Fruit fly (Drosophila melanogaster): Measurements from ENCODE around the gene CG31751.

Gene CG31751

dm6 chr2L:18688646-18689296 is 11.8 kb downstream of the CG31751 start, which contains the start of gene msl-1 (continued):
- TF ChIP-seq ato (GFP tag; IDR thresholded peaks at IDR 0.05; ENCODE audit: partially characterized antibody) (peak; percentile 94), PHDP (tag; optimal IDR thresholded peaks at IDR 0.05) (no peak), CG5180 (GFP tag; optimal IDR thresholded peaks at IDR 0.05) (no peak), Ets65A (GFP tag) (peak; percentile 95), CG10366 (GFP tag; IDR thresholded peaks at IDR 0.05) (peak; percentile 10; the same call in 1 of the 2 replicates), CG2889 (GFP tag; IDR thresholded peaks at IDR 0.05) (no peak), CG12942 (GFP tag; optimal IDR thresholded peaks at IDR 0.05) (no peak), Dip3 (GFP tag; optimal IDR thresholded peaks at IDR 0.05) (peak; percentile 5), kah (GFP tag; optimal IDR thresholded peaks at IDR 0.05) (no peak)

DNA sequence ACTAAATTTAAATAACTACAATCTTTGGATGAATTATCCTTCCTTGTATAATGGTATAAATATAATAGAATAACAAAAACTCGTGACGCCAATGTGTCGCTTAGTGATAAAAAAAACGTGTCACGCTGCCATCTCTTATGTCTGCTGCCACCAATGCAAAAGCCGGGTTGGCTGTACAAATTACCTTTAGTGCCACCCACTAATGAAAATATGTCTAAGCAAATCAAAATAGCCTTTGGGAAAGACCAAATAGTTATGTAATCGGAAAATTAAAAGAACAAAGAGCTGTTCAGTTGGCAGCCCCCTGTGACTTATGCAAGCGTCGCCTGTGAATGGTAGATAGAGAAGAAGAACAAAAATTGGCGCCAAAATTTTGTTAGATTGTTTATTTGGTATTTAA is 12.4 kb downstream of the CG31751 start, which contains the start of gene CG10336:
Gene CG10336 (plus strand): TSS at position 153 of the 400 bp plus-strand sequence.
- TF ChIP-seq CG1603 (tag; optimal IDR thresholded peaks at IDR 0.05) (peak; percentile 17), Bgb (GFP tag; IDR thresholded peaks at IDR 0.05; ENCODE audit: partially characterized antibody) (peak; percentile 19; the same call in 1 of the 2 replicates), chinmo (GFP tag; IDR thresholded peaks at IDR 0.05; ENCODE audit: partially characterized antibody) (no peak), CG2116 (GFP tag; optimal IDR thresholded peaks at IDR 0.05) (peak; percentile 60), CG9932 (GFP tag; IDR thresholded peaks at IDR 0.05) (peak; percentile 36; the same call in 1 of the 2 replicates), HmgZ (tag; optimal IDR thresholded peaks at IDR 0.05) (peak; percentile 6), CG12942 (GFP tag; optimal IDR thresholded peaks at IDR 0.05) (no peak), CG30403 (GFP tag; optimal IDR thresholded peaks at IDR 0.05) (no peak), row (GFP tag; IDR thresholded peaks at IDR 0.05) (peak; percentile 74), MBD-R2 (GFP tag; IDR thresholded peaks at IDR 0.05) (peak; percentile 74), tx (GFP tag; optimal IDR thresholded peaks at IDR 0.05) (no peak), CG12769 (tag; optimal IDR thresholded peaks at IDR 0.05) (no peak), Rfx (GFP tag; IDR thresholded peaks at IDR 0.05) (peak; percentile 18; the same call in 1 of the 2 replicates), CG17385 (GFP tag; optimal IDR thresholded peaks at IDR 0.05) (peak; percentile 99), CG2129 (GFP tag; IDR thresholded peaks at IDR 0.05; ENCODE audit: partially characterized antibody) (peak; percentile 42), sna (GFP tag; IDR thresholded peaks at IDR 0.05; ENCODE audit: partially characterized antibody) (peak; percentile 38), CG6791 (GFP tag; IDR thresholded peaks at IDR 0.05; ENCODE audit: partially characterized antibody) (peak; percentile 56; the same call in 2 of the 3 replicates), CG33557 (GFP tag; optimal IDR thresholded peaks at IDR 0.05) (no peak), Gug (GFP tag; IDR thresholded peaks at IDR 0.05) (no peak), CG2120 (GFP tag; optimal IDR thresholded peaks at IDR 0.05) (peak; percentile 18), Dp (GFP tag; optimal IDR thresholded peaks at IDR 0.05) (peak; percentile 89), caup (GFP tag; optimal IDR thresholded peaks at IDR 0.05; ENCODE audit: severe bottlenecking) (no peak), CG14710 (tag; optimal IDR thresholded peaks at IDR 0.05) (peak; percentile 21), Sin3A (optimal IDR thresholded peaks at IDR 0.05) (peak; percentile 49), Meics (GFP tag; optimal IDR thresholded peaks at IDR 0.05) (no peak), Pdp1 (GFP tag; optimal IDR thresholded peaks at IDR 0.05) (peak in 1 of 2 experiments; percentile 100), amos (GFP tag; IDR thresholded peaks at IDR 0.05; ENCODE audit: partially characterized antibody) (peak; percentile 62; the same call in 1 of the 2 replicates), trem (tag; optimal IDR thresholded peaks at IDR 0.05) (peak; percentile 98), CG12219 (GFP tag; optimal IDR thresholded peaks at IDR 0.05) (no peak), tgo (GFP tag; IDR thresholded peaks at IDR 0.05) (no peak), YL-1 (GFP tag; optimal IDR thresholded peaks at IDR 0.05) (peak; percentile 60), slou (GFP tag; optimal IDR thresholded peaks at IDR 0.05) (no peak), pzg (GFP tag; optimal IDR thresholded peaks at IDR 0.05) (peak; percentile 67), yki (optimal IDR thresholded peaks at IDR 0.05) (peak; percentile 49), sqz (GFP tag; optimal IDR thresholded peaks at IDR 0.05) (peak; percentile 33), Xrp1 (GFP tag; IDR thresholded peaks at IDR 0.05) (no peak), Doc3 (GFP tag; IDR thresholded peaks at IDR 0.05; ENCODE audit: partially characterized antibody) (peak; percentile 54), Trl (optimal IDR thresholded peaks at IDR 0.05) (no peak), Trl (GFP tag; optimal IDR thresholded peaks at IDR 0.05) (peak; percentile 2), stc (GFP tag; IDR thresholded peaks at IDR 0.05) (no peak)

Measured in whole organism, embryonic.